Worm (Caenorhabditis elegans): ENCODE measurements around the gene mrpl-48.

DNA sequence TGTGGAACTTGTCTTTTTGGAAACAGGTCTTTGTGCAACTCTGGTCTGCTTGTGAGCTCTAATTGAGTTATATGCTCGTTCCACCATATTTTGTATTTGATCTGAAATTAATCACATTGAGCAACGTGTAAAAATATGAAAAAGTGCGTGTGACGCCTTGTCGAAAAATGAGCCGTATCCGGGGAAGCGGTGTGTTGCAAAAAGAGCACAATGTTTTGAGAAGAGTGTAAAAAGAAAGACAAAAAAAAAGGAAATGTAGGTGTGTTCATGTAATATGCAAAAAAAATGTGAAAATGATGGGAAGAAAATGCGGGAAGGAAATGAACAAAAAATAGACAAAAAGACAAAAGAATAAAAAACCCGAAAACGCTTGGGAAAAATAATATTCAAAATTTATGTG lies 37.3 kb downstream of the mrpl-48 start, which contains the start of gene acy-4:
- TF ChIP-seq ces-1 (GFP tag; optimal IDR thresholded peaks at IDR 0.05), result no peak
- TF ChIP-seq blmp-1 (tag; optimal IDR thresholded peaks at IDR 0.05), result no peak
- TF ChIP-seq elt-2 (tag; optimal IDR thresholded peaks at IDR 0.05), result no peak
- no peak for TF ChIP-seq zag-1 (tag; optimal IDR thresholded peaks at IDR 0.05)
- no peak for TF ChIP-seq lin-39 (tag; optimal IDR thresholded peaks at IDR 0.05)
- TF ChIP-seq nhr-11 (tag; optimal IDR thresholded peaks at IDR 0.05), result no peak
- TF ChIP-seq lin-35 (GFP tag; optimal IDR thresholded peaks at IDR 0.05), result no peak
- TF ChIP-seq aha-1 (tag; optimal IDR thresholded peaks at IDR 0.05), result no peak
- TF ChIP-seq ztf-11 (tag; optimal IDR thresholded peaks at IDR 0.05), result no peak
- TF ChIP-seq sox-4 (tag; optimal IDR thresholded peaks at IDR 0.05), result no peak
